Fruit fly (Drosophila melanogaster) whole organism, wandering third instar larva: ENCODE measurements around the gene tal-2A.

Source experiments
- Abd-B ChIP-seq: fragments of >200 bp; optimal IDR thresholded peaks from 2 replicates; lab custom pipeline; 2017; ENCODE audit warnings: missing biosample characterization, missing genetic modification characterization
- CG32264 ChIP-seq: fragments of 200-800 bp; sonication (Bioruptor generic); optimal IDR thresholded peaks from 2 replicates; lab custom pipeline; 2016; ENCODE audit warnings: missing biosample characterization, missing genetic modification characterization
- Dif ChIP-seq: fragments of 200-275, 200-300 bp; sonication (Bioruptor generic); optimal IDR thresholded peaks from 2 replicates; lab custom pipeline; 2018; ENCODE audit warnings: missing biosample characterization, missing genetic modification characterization; ENCODE audit not compliant: partially characterized antibody
- GATAd ChIP-seq: sonication (Bioruptor generic); optimal IDR thresholded peaks from 2 replicates; lab custom pipeline; 2016; ENCODE audit warnings: missing biosample characterization, missing genetic modification characterization
- HLH106 ChIP-seq: fragments of 200-800 bp; optimal IDR thresholded peaks from 3 replicates; lab custom pipeline; 2019; ENCODE audit warnings: missing biosample characterization, mild to moderate bottlenecking, missing genetic modification characterization, moderate library complexity
- OdsH ChIP-seq: fragments of 200-800 bp; sonication (Bioruptor generic); optimal IDR thresholded peaks from 2 replicates; lab custom pipeline; 2016; ENCODE audit warnings: missing biosample characterization, mild to moderate bottlenecking, missing genetic modification characterization
- br ChIP-seq: fragments of 200-800 bp; sonication (Bioruptor generic); optimal IDR thresholded peaks from 2 replicates; lab custom pipeline; 2016; ENCODE audit warnings: missing biosample characterization, missing genetic modification characterization
- dl ChIP-seq, 2 experiments: fragments of 175-275, 200-275 bp in 1 of 2; fragments of 200-275 bp in 1 of 2; sonication (Bioruptor generic); optimal IDR thresholded peaks; lab custom pipeline; 2018; ENCODE audit warnings: mild to moderate bottlenecking in 2 of 2, missing biosample characterization in 2 of 2, missing genetic modification characterization in 2 of 2, moderate library complexity in 2 of 2; ENCODE audit not compliant: partially characterized antibody in 2 of 2, insufficient read depth in 1 of 2
- dsf ChIP-seq: sonication (Bioruptor generic); optimal IDR thresholded peaks from 2 replicates; lab custom pipeline; 2016; ENCODE audit warnings: missing biosample characterization, missing genetic modification characterization, borderline replicate concordance
- jim ChIP-seq: fragments of 175-275, 200-325 bp; sonication (Bioruptor generic); optimal IDR thresholded peaks from 2 replicates; lab custom pipeline; 2016; ENCODE audit warnings: missing biosample characterization, mild to moderate bottlenecking, missing genetic modification characterization
- lola ChIP-seq: fragments of >200 bp; optimal IDR thresholded peaks from 2 replicates; lab custom pipeline; 2017; ENCODE audit warnings: missing biosample characterization, missing genetic modification characterization
- psq ChIP-seq: fragments of 200-800 bp; sonication (Bioruptor generic); optimal IDR thresholded peaks from 3 replicates; lab custom pipeline; 2017; ENCODE audit warnings: missing biosample characterization, mild to moderate bottlenecking, missing genetic modification characterization, moderate library complexity
- rgr ChIP-seq: fragments of 200-800 bp; sonication (Bioruptor generic); optimal IDR thresholded peaks from 3 replicates; lab custom pipeline; 2016; ENCODE audit warnings: missing biosample characterization, mild to moderate bottlenecking, missing genetic modification characterization
- usp ChIP-seq: fragments of >200 bp; optimal IDR thresholded peaks from 2 replicates; lab custom pipeline; 2017; ENCODE audit warnings: missing biosample characterization, missing genetic modification characterization

DNA sequence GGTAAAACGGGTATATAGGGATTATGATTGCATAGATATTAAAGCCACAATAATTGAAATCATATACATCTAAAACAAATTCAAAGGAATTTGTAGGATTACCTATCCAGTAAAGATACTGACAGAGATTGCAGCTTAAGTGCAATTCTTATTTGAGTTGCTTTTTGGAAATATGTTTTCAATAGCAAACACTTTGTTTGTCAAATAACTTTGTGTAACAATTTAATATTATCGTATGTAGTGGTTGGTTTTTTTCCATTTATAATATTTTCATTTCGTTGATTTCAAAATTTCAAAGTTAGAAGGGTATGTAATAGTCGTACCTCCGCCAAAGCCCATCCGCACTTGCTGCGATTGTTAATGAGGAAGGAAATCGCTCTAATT is 6.2 kb upstream of the tal-2A start:
- TF ChIP-seq usp (GFP tag; lab: Kevin White, UChicago): no peak
- no peak for TF ChIP-seq psq
- TF ChIP-seq dl (GFP tag; optimal IDR thresholded peaks at IDR 0.05; lab: Kevin White, UChicago; ENCODE audit: insufficient read depth in 1 of 2, partially characterized antibody in 2 of 2): no peak
- TF ChIP-seq rgr (GFP tag; lab: Kevin White, UChicago): no peak
- TF ChIP-seq OdsH (GFP tag; lab: Kevin White, UChicago): no peak
- no peak for TF ChIP-seq CG32264
- no peak for TF ChIP-seq br (GFP tag; lab: Kevin White, UChicago)
- TF ChIP-seq Dif (GFP tag; lab: Kevin White, UChicago): no peak
- TF ChIP-seq GATAd (GFP tag; lab: Kevin White, UChicago): no peak
- no peak for TF ChIP-seq jim
- no peak for TF ChIP-seq Abd-B (GFP tag; lab: Kevin White, UChicago)
- no peak for TF ChIP-seq HLH106
- TF ChIP-seq lola (GFP tag; lab: Kevin White, UChicago): no peak
- no peak for TF ChIP-seq dsf
